Worm (Caenorhabditis elegans) whole organism, early embryonic: ENCODE data around the gene htas-1.

Source experiments
- B0310.2 ChIP-seq: sonication (generic microtip); optimal IDR thresholded peaks from 2 replicates; lab custom pipeline; 2016; ENCODE audit warnings: mild to moderate bottlenecking, missing genetic modification characterization, missing compliant biosample characterization
- hnd-1 ChIP-seq: sonication (generic microtip); optimal IDR thresholded peaks from 2 replicates; lab custom pipeline; 2016; ENCODE audit warnings: missing genetic modification characterization, missing compliant biosample characterization
- tra-4 ChIP-seq: sonication (generic microtip); optimal IDR thresholded peaks from 2 replicates; lab custom pipeline; 2017; ENCODE audit warnings: missing genetic modification characterization, missing compliant biosample characterization

- TF ChIP-seq B0310.2 (tag; lab: Kevin White, UChicago) = no peak
- no peak for TF ChIP-seq hnd-1
- TF ChIP-seq tra-4 (tag; lab: Kevin White, UChicago) = no peak
Observed at ce11 chrIV:9717844-9718243, 34.5 kb upstream of the htas-1 start.
